Fruit fly (Drosophila melanogaster) whole organism, pupa: ENCODE measurements around the gene Iru.

Source experiments
- CG10348 ChIP-seq: fragments of 200-800 bp; sonication (Bioruptor generic); IDR thresholded peaks from 2 replicates; pipeline ENCODE4 v1.3.6; 2022; ENCODE audit warnings: missing biosample characterization, missing genetic modification characterization
- CG12605 ChIP-seq: fragments of 200-800 bp; sonication (Bioruptor generic); IDR thresholded peaks from 2 replicates; pipeline ENCODE4 v1.3.6; 2022; ENCODE audit warnings: missing biosample characterization, missing genetic modification characterization
- CG13204 ChIP-seq: fragments of 200-800 bp; sonication (Bioruptor generic); optimal IDR thresholded peaks from 2 replicates; lab custom pipeline; 2018; ENCODE audit warnings: missing biosample characterization, mild to moderate bottlenecking, missing genetic modification characterization, moderate library complexity
- CG14655 ChIP-seq: fragments of 200-800 bp; sonication (Bioruptor generic); optimal IDR thresholded peaks from 3 replicates; lab custom pipeline; 2017; ENCODE audit warnings: mild to moderate bottlenecking, missing biosample characterization, missing genetic modification reagents, missing genetic modification characterization
- CG15710 ChIP-seq: fragments of 200-800 bp; sonication (Bioruptor generic); optimal IDR thresholded peaks from 2 replicates; lab custom pipeline; 2018; ENCODE audit warnings: missing biosample characterization, mild to moderate bottlenecking, missing genetic modification characterization, moderate library complexity
- CG17806 ChIP-seq: fragments of 200-800 bp; sonication (Bioruptor generic); optimal IDR thresholded peaks from 2 replicates; lab custom pipeline; 2018; ENCODE audit warnings: missing biosample characterization, mild to moderate bottlenecking, missing genetic modification characterization, moderate library complexity
- CG32121 ChIP-seq: fragments of 200-800 bp; sonication (Bioruptor generic); IDR thresholded peaks from 2 replicates; pipeline ENCODE4 v1.3.6; 2022; ENCODE audit warnings: missing biosample characterization, missing genetic modification characterization
- CG34367 ChIP-seq: fragments of 200-800 bp; sonication (Bioruptor generic); optimal IDR thresholded peaks from 2 replicates; lab custom pipeline; 2018; ENCODE audit warnings: missing biosample characterization, mild to moderate bottlenecking, missing genetic modification characterization
- CG4496 ChIP-seq: fragments of 200-800 bp; sonication (Bioruptor generic); IDR thresholded peaks from 3 replicates; pipeline ENCODE4 v1.3.6; 2022; ENCODE audit warnings: missing biosample characterization, missing genetic modification characterization
- CG8159 ChIP-seq: fragments of 200-800 bp; sonication (Bioruptor generic); optimal IDR thresholded peaks from 3 replicates; lab custom pipeline; 2018; ENCODE audit warnings: missing biosample characterization, mild to moderate bottlenecking, missing genetic modification characterization, moderate library complexity
- CG8301 ChIP-seq: fragments of 200-800 bp; sonication (Bioruptor generic); optimal IDR thresholded peaks from 2 replicates; lab custom pipeline; 2018; ENCODE audit warnings: missing biosample characterization, mild to moderate bottlenecking, missing genetic modification characterization
- CG9948 ChIP-seq: fragments of 200-800 bp; sonication (Bioruptor generic); optimal IDR thresholded peaks from 2 replicates; lab custom pipeline; 2018; ENCODE audit warnings: missing biosample characterization, mild to moderate bottlenecking, missing genetic modification characterization, moderate library complexity
- D1 ChIP-seq: fragments of 200-800 bp; sonication (Bioruptor generic); optimal IDR thresholded peaks from 2 replicates; lab custom pipeline; 2018; ENCODE audit warnings: missing biosample characterization, mild to moderate bottlenecking, missing genetic modification characterization, moderate library complexity
- EcR ChIP-seq: fragments of 200-800 bp; sonication (Bioruptor generic); optimal IDR thresholded peaks from 3 replicates; lab custom pipeline; 2019; ENCODE audit warnings: missing biosample characterization, missing genetic modification characterization, mild to moderate bottlenecking, moderate library complexity, missing genetic modification reagents
- Ets98B ChIP-seq: fragments of 200-800 bp; sonication (Bioruptor generic); IDR thresholded peaks from 2 replicates; pipeline ENCODE4 v1.3.6; 2022; ENCODE audit warnings: missing biosample characterization, missing genetic modification characterization
- Pif1A ChIP-seq: fragments of 200-800 bp; sonication (Bioruptor generic); optimal IDR thresholded peaks from 3 replicates; lab custom pipeline; 2016; ENCODE audit warnings: missing biosample characterization, missing genetic modification characterization
- Pif1B ChIP-seq: fragments of 200-800 bp; sonication (Bioruptor generic); optimal IDR thresholded peaks from 3 replicates; lab custom pipeline; 2016; ENCODE audit warnings: missing biosample characterization, missing genetic modification characterization
- Snoo ChIP-seq: fragments of 200-800 bp; sonication (Bioruptor generic); optimal IDR thresholded peaks from 3 replicates; lab custom pipeline; 2017; ENCODE audit warnings: missing biosample characterization, mild to moderate bottlenecking, missing genetic modification characterization, inconsistent platforms
- fd96Ca ChIP-seq: fragments of 200-800 bp; sonication (Bioruptor generic); IDR thresholded peaks from 3 replicates; pipeline ENCODE4 v1.3.6; 2022; ENCODE audit warnings: missing biosample characterization, missing genetic modification characterization
- gl ChIP-seq: fragments of 200-800 bp; sonication (Bioruptor generic); optimal IDR thresholded peaks from 2 replicates; lab custom pipeline; 2018; ENCODE audit warnings: missing biosample characterization, mild to moderate bottlenecking, missing genetic modification characterization
- rn ChIP-seq: fragments of 200-800 bp; sonication (Bioruptor generic); IDR thresholded peaks from 2 replicates; pipeline ENCODE4 v1.3.6; 2022; ENCODE audit warnings: missing biosample characterization, missing genetic modification characterization

Iru gene

dm6 chr3R:8979850-8980775, 26.1 kb upstream of the Iru start:
- TF ChIP-seq fd96Ca: peak; percentile 24; the same call in 1 of the 3 replicates
- peak; percentile 17 for TF ChIP-seq CG8159
- peak; percentile 19 for TF ChIP-seq CG8301 (tag; lab: Kevin White, UChicago)
- no peak for TF ChIP-seq Ets98B (GFP tag; lab: Robert Waterston, UW)
- TF ChIP-seq Pif1B (GFP tag; lab: Kevin White, UChicago): no peak
- peak; percentile 63 for TF ChIP-seq D1 (tag; lab: Kevin White, UChicago)
- TF ChIP-seq rn (GFP tag; lab: Robert Waterston, UW): no peak
- no peak for TF ChIP-seq CG34367 (tag; lab: Kevin White, UChicago)
- TF ChIP-seq Snoo (tag; lab: Kevin White, UChicago): peak; percentile 18
- TF ChIP-seq CG12605 (GFP tag; lab: Robert Waterston, UW): peak; percentile 15; the same call in 1 of the 2 replicates
- peak; percentile 9 for TF ChIP-seq gl (tag; lab: Kevin White, UChicago)

dm6 chr3R:8980776-8981165, 25.5 kb upstream of the Iru start, which contains the start of gene CAHbeta:
Gene CAHbeta (plus strand): TSS chr3R:8980860.
- no peak for TF ChIP-seq CG9948 (tag; lab: Kevin White, UChicago)
- TF ChIP-seq CG15710: no peak
- TF ChIP-seq CG13204: no peak
- TF ChIP-seq CG4496 (GFP tag; lab: Robert Waterston, UW): no peak
- TF ChIP-seq CG8301 (tag; lab: Kevin White, UChicago): no peak
- TF ChIP-seq CG12605 (GFP tag; lab: Robert Waterston, UW): peak; percentile 58
- no peak for TF ChIP-seq CG32121 (GFP tag; lab: Robert Waterston, UW)
- peak; percentile 42; the same call in 1 of the 2 replicates for TF ChIP-seq Ets98B (GFP tag; lab: Robert Waterston, UW)

- TF ChIP-seq CG34367 (tag; lab: Kevin White, UChicago) (no peak), CG14655 (GFP tag; lab: Kevin White, UChicago) (no peak), Pif1B (GFP tag; lab: Kevin White, UChicago) (no peak), CG13204 (no peak), CG17806 (tag; lab: Kevin White, UChicago) (no peak), CG9948 (tag; lab: Kevin White, UChicago) (no peak)
These were observed 24.9 kb upstream of the Iru start for dm6 chr3R:8981209-8981996.

- TF ChIP-seq CG8159: no peak
- no peak for TF ChIP-seq CG15710
- no peak for TF ChIP-seq CG4496 (GFP tag; lab: Robert Waterston, UW)
- no peak for TF ChIP-seq EcR (GFP tag; lab: Kevin White, UChicago)
- TF ChIP-seq CG8301 (tag; lab: Kevin White, UChicago): no peak
- no peak for TF ChIP-seq D1 (tag; lab: Kevin White, UChicago)
- TF ChIP-seq CG14655 (GFP tag; lab: Kevin White, UChicago): no peak
- no peak for TF ChIP-seq CG32121 (GFP tag; lab: Robert Waterston, UW)
- no peak for TF ChIP-seq rn (GFP tag; lab: Robert Waterston, UW)
These were observed 22.1 kb upstream of the Iru start, which contains the start of gene RagA-B for dm6 chr3R:8984141-8984540. Gene RagA-B (minus strand): TSS chr3R:8984315.

- no peak for TF ChIP-seq CG14655 (GFP tag; lab: Kevin White, UChicago)
- no peak for TF ChIP-seq Pif1A (GFP tag; lab: Kevin White, UChicago)
These were observed 21.6 kb upstream of the Iru start, which contains the start of gene CG11970 for dm6 chr3R:8984602-8985074. Gene CG11970 (plus strand): TSS chr3R:8984718.

- TF ChIP-seq CG15710 (peak; percentile 62), fd96Ca (peak; percentile 47; the same call in 1 of the 3 replicates), gl (tag; lab: Kevin White, UChicago) (no peak), CG8301 (tag; lab: Kevin White, UChicago) (no peak), CG34367 (tag; lab: Kevin White, UChicago) (no peak), Pif1A (GFP tag; lab: Kevin White, UChicago) (no peak), CG14655 (GFP tag; lab: Kevin White, UChicago) (no peak), Ets98B (GFP tag; lab: Robert Waterston, UW) (no peak; the same call in 1 of the 2 replicates), CG9948 (tag; lab: Kevin White, UChicago) (peak; percentile 34), CG17806 (tag; lab: Kevin White, UChicago) (peak; percentile 20), CG8159 (no peak), D1 (tag; lab: Kevin White, UChicago) (no peak), CG12605 (GFP tag; lab: Robert Waterston, UW) (no peak), CG10348 (GFP tag; lab: Robert Waterston, UW) (no peak), EcR (GFP tag; lab: Kevin White, UChicago) (peak; percentile 69), CG32121 (GFP tag; lab: Robert Waterston, UW) (peak; percentile 39; the same call in 1 of the 2 replicates), CG13204 (no peak), Snoo (tag; lab: Kevin White, UChicago) (peak; percentile 52), CG4496 (GFP tag; lab: Robert Waterston, UW) (peak; percentile 60; the same call in 1 of the 3 replicates), Pif1B (GFP tag; lab: Kevin White, UChicago) (no peak), rn (GFP tag; lab: Robert Waterston, UW) (no peak)
These were observed 13.2 kb upstream of the Iru start, which contains the start of gene CG11975 for dm6 chr3R:8992928-8993579. Gene CG11975 (plus strand): TSS chr3R:8993253.
